Fruit fly (Drosophila melanogaster): ENCODE data around the gene Lcp65Ab2.

The Lcp65Ab2 gene

dm6 chr3L:6184884-6185438 lies 38.5 kb downstream of the Lcp65Ab2 start, which contains the start of the genes D19B and CG43293:
Gene D19B, minus strand, starts transcription at chr3L:6184920.
Gene CG43293, plus strand, starts transcription at chr3L:6185189.
- TF ChIP-seq lola (GFP tag; optimal IDR thresholded peaks at IDR 0.05) (no peak), dmrt93B (GFP tag; optimal IDR thresholded peaks at IDR 0.05) (peak; percentile 47), sage (GFP tag; optimal IDR thresholded peaks at IDR 0.05) (no peak), CrebA (GFP tag; optimal IDR thresholded peaks at IDR 0.05; ENCODE audit: borderline replicate concordance) (no peak), Sp1 (GFP tag; optimal IDR thresholded peaks at IDR 0.05) (peak; percentile 74), foxo (GFP tag; optimal IDR thresholded peaks at IDR 0.05) (peak in 1 of 2 experiments; percentile 91), Mio (GFP tag; optimal IDR thresholded peaks at IDR 0.05) (peak; percentile 3), CG9705 (GFP tag; optimal IDR thresholded peaks at IDR 0.05) (peak; percentile 52), usp (GFP tag; optimal IDR thresholded peaks at IDR 0.05) (no peak), Hr78 (GFP tag; optimal IDR thresholded peaks at IDR 0.05) (no peak), psq (GFP tag; optimal IDR thresholded peaks at IDR 0.05) (peak; percentile 85), br (GFP tag; optimal IDR thresholded peaks at IDR 0.05) (peak; percentile 82), dl (GFP tag; optimal IDR thresholded peaks at IDR 0.05; ENCODE audit: insufficient read depth in 1 of 2, partially characterized antibody in 2 of 2) (no peak), Myc (optimal IDR thresholded peaks at IDR 0.05) (peak; percentile 78), woc (GFP tag; optimal IDR thresholded peaks at IDR 0.05) (peak; percentile 91), OdsH (GFP tag; optimal IDR thresholded peaks at IDR 0.05) (peak; percentile 81), Abd-B (GFP tag; optimal IDR thresholded peaks at IDR 0.05) (no peak), ey (GFP tag; optimal IDR thresholded peaks at IDR 0.05) (peak; percentile 80), sv (GFP tag; optimal IDR thresholded peaks at IDR 0.05) (peak; percentile 79), rgr (GFP tag; optimal IDR thresholded peaks at IDR 0.05) (peak; percentile 93), Jra (GFP tag; optimal IDR thresholded peaks at IDR 0.05) (no peak), HLH106 (tag; optimal IDR thresholded peaks at IDR 0.05) (peak; percentile 77), Vsx2 (GFP tag; optimal IDR thresholded peaks at IDR 0.05; ENCODE audit: partially characterized antibody) (no peak), CG32264 (GFP tag; optimal IDR thresholded peaks at IDR 0.05) (peak; percentile 54), Rel (GFP tag; optimal IDR thresholded peaks at IDR 0.05) (no peak), Rel (tag; optimal IDR thresholded peaks at IDR 0.05) (peak; percentile 92), dsf (GFP tag; optimal IDR thresholded peaks at IDR 0.05; ENCODE audit: borderline replicate concordance) (no peak), Hnf4 (GFP tag; optimal IDR thresholded peaks at IDR 0.05) (no peak), tai (GFP tag; optimal IDR thresholded peaks at IDR 0.05) (no peak), h (GFP tag; optimal IDR thresholded peaks at IDR 0.05) (peak; percentile 87), GATAd (GFP tag; optimal IDR thresholded peaks at IDR 0.05) (peak; percentile 70), brk (GFP tag; optimal IDR thresholded peaks at IDR 0.05) (no peak), Dfd (GFP tag; optimal IDR thresholded peaks at IDR 0.05) (no peak), Hr83 (GFP tag; optimal IDR thresholded peaks at IDR 0.05; ENCODE audit: poor library complexity, severe bottlenecking) (peak; percentile 99), jim (GFP tag; optimal IDR thresholded peaks at IDR 0.05) (peak; percentile 96), pan (optimal IDR thresholded peaks at IDR 0.05) (no peak), fru (GFP tag; optimal IDR thresholded peaks at IDR 0.05) (peak; percentile 80), Dif (GFP tag; optimal IDR thresholded peaks at IDR 0.05; ENCODE audit: partially characterized antibody) (peak; percentile 60), N (GFP tag; optimal IDR thresholded peaks at IDR 0.05) (no peak)

DNA sequence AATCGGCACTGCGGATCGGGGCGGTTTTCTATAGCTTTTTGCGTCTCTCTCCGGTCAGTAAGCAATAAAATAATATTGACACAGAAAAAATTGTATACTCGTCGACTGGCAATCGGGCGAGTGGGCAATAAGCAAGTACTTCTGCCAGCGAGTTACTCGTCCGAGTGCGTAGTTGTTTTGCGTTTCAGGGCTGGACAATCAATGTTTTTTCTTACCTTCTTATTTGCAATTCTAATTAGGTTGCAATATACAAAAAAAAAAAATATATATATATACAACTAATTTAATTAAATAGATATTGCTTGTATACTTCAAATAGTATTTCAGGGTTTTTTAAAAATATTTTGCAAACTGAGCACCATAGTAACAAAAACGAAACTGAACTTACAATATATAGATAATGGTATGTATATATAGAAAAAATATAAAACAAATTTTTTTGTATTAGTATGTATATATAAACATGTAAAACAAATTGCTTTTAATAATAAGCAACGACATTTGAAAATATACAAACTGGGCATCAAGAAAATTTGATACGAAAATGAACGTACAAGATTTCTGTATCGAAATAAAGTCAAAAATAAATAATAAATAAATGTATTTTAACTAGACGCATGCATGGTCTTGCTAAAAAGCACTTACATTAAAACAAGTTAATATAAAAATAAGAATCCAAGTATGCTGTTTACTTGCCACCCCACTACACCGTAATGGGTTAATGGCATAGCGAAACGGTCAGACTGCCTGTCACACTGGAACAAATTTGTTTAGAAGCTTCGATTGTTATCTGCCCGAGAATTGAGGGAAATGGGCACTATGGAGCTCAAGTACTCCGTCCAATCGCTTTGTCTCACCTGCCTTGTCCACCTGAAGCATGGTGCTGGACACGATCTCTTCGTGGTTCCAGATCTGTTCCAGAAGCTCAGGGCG lies 42.8 kb downstream of the Lcp65Ab2 start, which contains the start of the genes D19A and CG7386:
Gene D19A (minus strand): TSS at position 129 of the 933 bp plus-strand sequence.
Gene CG7386 (plus strand): TSS at position 751 of the 933 bp plus-strand sequence.
- TF ChIP-seq usp (GFP tag; optimal IDR thresholded peaks at IDR 0.05) = no peak
- TF ChIP-seq Myc (optimal IDR thresholded peaks at IDR 0.05) = peak; percentile 30
- peak; percentile 65 for TF ChIP-seq sv (GFP tag; optimal IDR thresholded peaks at IDR 0.05)
- no peak for TF ChIP-seq CG32264 (GFP tag; optimal IDR thresholded peaks at IDR 0.05)
- peak; percentile 47 for TF ChIP-seq ey (GFP tag; optimal IDR thresholded peaks at IDR 0.05)
- peak; percentile 51 for TF ChIP-seq br (GFP tag; optimal IDR thresholded peaks at IDR 0.05)
- TF ChIP-seq Jra (GFP tag; optimal IDR thresholded peaks at IDR 0.05) = no peak
- peak in 1 of 2 experiments; percentile 70 for TF ChIP-seq foxo (GFP tag; optimal IDR thresholded peaks at IDR 0.05)
- peak; percentile 96 for TF ChIP-seq Vsx2 (GFP tag; optimal IDR thresholded peaks at IDR 0.05; ENCODE audit: partially characterized antibody)
- no peak for TF ChIP-seq GATAd (GFP tag; optimal IDR thresholded peaks at IDR 0.05)
- TF ChIP-seq Hr83 (GFP tag; optimal IDR thresholded peaks at IDR 0.05; ENCODE audit: poor library complexity, severe bottlenecking) = peak; percentile 91
- no peak for TF ChIP-seq N (GFP tag; optimal IDR thresholded peaks at IDR 0.05)
- TF ChIP-seq lola (GFP tag; optimal IDR thresholded peaks at IDR 0.05) = no peak
- no peak for TF ChIP-seq Rel (GFP tag; optimal IDR thresholded peaks at IDR 0.05)
- TF ChIP-seq Rel (tag; optimal IDR thresholded peaks at IDR 0.05) = peak; percentile 24
- no peak for TF ChIP-seq Mio (GFP tag; optimal IDR thresholded peaks at IDR 0.05)
- TF ChIP-seq Dif (GFP tag; optimal IDR thresholded peaks at IDR 0.05; ENCODE audit: partially characterized antibody) = peak; percentile 91
- peak; percentile 58 for TF ChIP-seq h (GFP tag; optimal IDR thresholded peaks at IDR 0.05)
- TF ChIP-seq CG9705 (GFP tag; optimal IDR thresholded peaks at IDR 0.05) = peak; percentile 45
- TF ChIP-seq woc (GFP tag; optimal IDR thresholded peaks at IDR 0.05) = peak; percentile 79
- TF ChIP-seq dmrt93B (GFP tag; optimal IDR thresholded peaks at IDR 0.05) = no peak
- TF ChIP-seq dl (GFP tag; optimal IDR thresholded peaks at IDR 0.05; ENCODE audit: insufficient read depth in 1 of 2, partially characterized antibody in 2 of 2) = peak in 1 of 2 experiments; percentile 28
- TF ChIP-seq fru (GFP tag; optimal IDR thresholded peaks at IDR 0.05) = peak; percentile 24
- peak; percentile 66 for TF ChIP-seq Hnf4 (GFP tag; optimal IDR thresholded peaks at IDR 0.05)
- TF ChIP-seq Abd-B (GFP tag; optimal IDR thresholded peaks at IDR 0.05) = no peak
- TF ChIP-seq tai (GFP tag; optimal IDR thresholded peaks at IDR 0.05) = no peak
- no peak for TF ChIP-seq brk (GFP tag; optimal IDR thresholded peaks at IDR 0.05)
- TF ChIP-seq Sp1 (GFP tag; optimal IDR thresholded peaks at IDR 0.05) = peak; percentile 65
- TF ChIP-seq psq (GFP tag; optimal IDR thresholded peaks at IDR 0.05) = peak; percentile 55
- TF ChIP-seq pan (optimal IDR thresholded peaks at IDR 0.05) = no peak
- TF ChIP-seq sage (GFP tag; optimal IDR thresholded peaks at IDR 0.05) = no peak
- no peak for TF ChIP-seq Dfd (GFP tag; optimal IDR thresholded peaks at IDR 0.05)
- TF ChIP-seq jim (GFP tag; optimal IDR thresholded peaks at IDR 0.05) = no peak
- TF ChIP-seq rgr (GFP tag; optimal IDR thresholded peaks at IDR 0.05) = peak; percentile 59
- TF ChIP-seq dsf (GFP tag; optimal IDR thresholded peaks at IDR 0.05; ENCODE audit: borderline replicate concordance) = no peak
- peak; percentile 39 for TF ChIP-seq HLH106 (tag; optimal IDR thresholded peaks at IDR 0.05)
- TF ChIP-seq Hr78 (GFP tag; optimal IDR thresholded peaks at IDR 0.05) = no peak
